Worm (Caenorhabditis elegans) whole organism, L2 larva: ENCODE results near the gene F08D12.3.

ENCODE experiments used
- C34F6.9 ChIP-seq: fragments of 150-350 bp; optimal IDR thresholded peaks from 2 replicates; lab custom pipeline; 2014; ENCODE audit warnings: missing biosample characterization, missing genetic modification characterization
- F13H6.1 ChIP-seq: sonication (generic microtip); optimal IDR thresholded peaks from 2 replicates; lab custom pipeline; 2016; ENCODE audit warnings: missing genetic modification characterization, missing compliant biosample characterization
- R02D3.7 ChIP-seq: fragments of 150-350 bp; optimal IDR thresholded peaks from 2 replicates; lab custom pipeline; 2014; ENCODE audit warnings: missing biosample characterization, missing genetic modification characterization
- Y55F3AM.14 ChIP-seq: fragments of 200-800 bp; sonication (Bioruptor generic); optimal IDR thresholded peaks from 2 replicates; lab custom pipeline; 2018; ENCODE audit warnings: mild to moderate bottlenecking, missing genetic modification characterization, missing compliant biosample characterization
- aly-2 ChIP-seq: fragments of 150-350 bp; optimal IDR thresholded peaks from 2 replicates; lab custom pipeline; 2014; ENCODE audit warnings: missing biosample characterization, missing genetic modification characterization
- blmp-1 ChIP-seq: sonication (generic microtip); optimal IDR thresholded peaks from 2 replicates; lab custom pipeline; 2017; ENCODE audit warnings: missing genetic modification characterization, mild to moderate bottlenecking, missing compliant biosample characterization, antibody characterized with exemption, moderate library complexity; ENCODE audit not compliant: insufficient read depth
- ceh-16 ChIP-seq: fragments of 150-350 bp; optimal IDR thresholded peaks from 2 replicates; lab custom pipeline; 2014; ENCODE audit warnings: missing biosample characterization, missing genetic modification characterization
- ceh-82 ChIP-seq: fragments of 150-350 bp; optimal IDR thresholded peaks from 2 replicates; lab custom pipeline; 2014; ENCODE audit warnings: missing biosample characterization, missing genetic modification characterization
- crh-2 ChIP-seq: sonication (generic microtip); optimal IDR thresholded peaks from 2 replicates; lab custom pipeline; 2017; ENCODE audit warnings: missing biosample characterization, missing genetic modification characterization
- dmd-4 ChIP-seq: sonication (generic microtip); optimal IDR thresholded peaks from 2 replicates; lab custom pipeline; 2017; ENCODE audit warnings: missing biosample characterization, missing genetic modification characterization
- egl-27 ChIP-seq: sonication (generic microtip); optimal IDR thresholded peaks from 3 replicates; lab custom pipeline; 2017; ENCODE audit warnings: missing biosample characterization, missing genetic modification reagents, missing genetic modification characterization
- elt-1 ChIP-seq: fragments of 150-350 bp; optimal IDR thresholded peaks from 2 replicates; lab custom pipeline; 2014; ENCODE audit warnings: missing biosample characterization, missing genetic modification characterization
- elt-3 ChIP-seq: sonication (generic microtip); optimal IDR thresholded peaks from 2 replicates; lab custom pipeline; 2017; ENCODE audit warnings: missing biosample characterization, missing genetic modification characterization
- fos-1 ChIP-seq: fragments of 150-350 bp; optimal IDR thresholded peaks from 2 replicates; lab custom pipeline; 2014; ENCODE audit warnings: missing biosample characterization, missing genetic modification characterization
- gmeb-1 ChIP-seq: fragments of 150-350 bp; optimal IDR thresholded peaks from 2 replicates; lab custom pipeline; 2014; ENCODE audit warnings: missing biosample characterization, missing genetic modification characterization
- lin-39 ChIP-seq: fragments of 150-350 bp; optimal IDR thresholded peaks from 2 replicates; lab custom pipeline; 2014; ENCODE audit warnings: missing biosample characterization, missing genetic modification reagents, missing genetic modification characterization
- mdl-1 ChIP-seq, 2 experiments: fragments of 150-350 bp in 1 of 2; sonication (generic microtip) in 1 of 2; optimal IDR thresholded peaks; 2 replicates each; lab custom pipeline; 2017; ENCODE audit warnings: missing biosample characterization in 2 of 2, missing genetic modification characterization in 2 of 2
- nhr-10 ChIP-seq: sonication (generic microtip); optimal IDR thresholded peaks from 2 replicates; lab custom pipeline; 2017; ENCODE audit warnings: missing biosample characterization, missing genetic modification characterization
- nhr-12 ChIP-seq: fragments of 150-350 bp; optimal IDR thresholded peaks from 2 replicates; lab custom pipeline; 2014; ENCODE audit warnings: missing biosample characterization, missing genetic modification characterization
- nhr-129 ChIP-seq: fragments of 150-350 bp; optimal IDR thresholded peaks from 2 replicates; lab custom pipeline; 2014; ENCODE audit warnings: missing biosample characterization, missing genetic modification characterization
- nhr-21 ChIP-seq: fragments of 150-350 bp; optimal IDR thresholded peaks from 2 replicates; lab custom pipeline; 2014; ENCODE audit warnings: missing biosample characterization, missing genetic modification characterization
- nhr-23 ChIP-seq: fragments of 150-350 bp; optimal IDR thresholded peaks from 2 replicates; lab custom pipeline; 2014; ENCODE audit warnings: missing biosample characterization, missing genetic modification reagents, missing genetic modification characterization
- nhr-237 ChIP-seq: fragments of 150-350 bp; optimal IDR thresholded peaks from 2 replicates; lab custom pipeline; 2014; ENCODE audit warnings: missing biosample characterization, missing genetic modification characterization
- nhr-25 ChIP-seq: fragments of 150-350 bp; sonication (generic microtip); optimal IDR thresholded peaks from 3 replicates; lab custom pipeline; 2014; ENCODE audit warnings: missing biosample characterization, missing genetic modification characterization
- nhr-6 ChIP-seq: fragments of 150-350 bp; optimal IDR thresholded peaks from 2 replicates; lab custom pipeline; 2014; ENCODE audit warnings: missing biosample characterization, missing genetic modification characterization
- sem-4 ChIP-seq: fragments of 150-350 bp; optimal IDR thresholded peaks from 2 replicates; lab custom pipeline; 2014; ENCODE audit warnings: missing biosample characterization, missing genetic modification reagents, missing genetic modification characterization
- skn-1 ChIP-seq: sonication (generic microtip); optimal IDR thresholded peaks from 2 replicates; lab custom pipeline; 2017; ENCODE audit warnings: missing biosample characterization, missing genetic modification characterization
- sma-9 ChIP-seq, 2 experiments: fragments of 150-350 bp in 1 of 2; sonication (generic microtip) in 1 of 2; optimal IDR thresholded peaks; 2 replicates each; lab custom pipeline; 2014 to 2016; ENCODE audit warnings: missing genetic modification characterization in 2 of 2, mild to moderate bottlenecking in 1 of 2, missing biosample characterization in 1 of 2, missing compliant biosample characterization in 1 of 2, missing genetic modification reagents in 1 of 2, moderate library complexity in 1 of 2
- snpc-4 ChIP-seq: fragments of 150-350 bp; optimal IDR thresholded peaks from 2 replicates; lab custom pipeline; 2014; ENCODE audit warnings: missing biosample characterization, missing genetic modification characterization
- unc-39 ChIP-seq: fragments of 150-350 bp; optimal IDR thresholded peaks from 2 replicates; lab custom pipeline; 2014; ENCODE audit warnings: missing biosample characterization, missing genetic modification characterization
- unc-62 ChIP-seq: fragments of 150-350 bp; optimal IDR thresholded peaks from 2 replicates; lab custom pipeline; 2014; ENCODE audit warnings: missing biosample characterization, missing genetic modification reagents, missing genetic modification characterization
- zag-1 ChIP-seq: fragments of 150-350 bp; optimal IDR thresholded peaks from 2 replicates; lab custom pipeline; 2014; ENCODE audit warnings: missing biosample characterization, missing genetic modification characterization
- ztf-1 ChIP-seq: fragments of 200-800 bp; sonication (Bioruptor generic); conservative IDR thresholded peaks from 2 replicates; pipeline ENCODE4 v1.3.6; 2022; ENCODE audit warnings: missing genetic modification characterization, missing compliant biosample characterization
- ztf-11 ChIP-seq: sonication (generic microtip); optimal IDR thresholded peaks from 2 replicates; lab custom pipeline; 2017; ENCODE audit warnings: missing biosample characterization, missing genetic modification characterization
- ztf-4 ChIP-seq: fragments of 150-350 bp; optimal IDR thresholded peaks from 2 replicates; lab custom pipeline; 2014; ENCODE audit warnings: missing biosample characterization, missing genetic modification characterization

F08D12.3 gene

ce11 chrII:2734735-2735134 lies 44.6 kb upstream of the F08D12.3 start (continued):
- TF ChIP-seq C34F6.9 (tag; lab: Kevin White, UChicago) (peak; percentile 28), nhr-6 (no peak)

ce11 chrII:2735192-2735591 lies 44.2 kb upstream of the F08D12.3 start, which contains the start of gene wdr-31:
Gene wdr-31, minus strand, starts transcription at chrII:2735292.
- TF ChIP-seq mdl-1 (tag; optimal IDR thresholded peaks at IDR 0.05; lab: Kevin White, UChicago) (no peak), nhr-12 (tag; lab: Kevin White, UChicago) (no peak), C34F6.9 (tag; lab: Kevin White, UChicago) (no peak), crh-2 (tag; lab: Kevin White, UChicago) (no peak), elt-1 (tag; lab: Kevin White, UChicago) (no peak), unc-39 (tag; lab: Kevin White, UChicago) (no peak), sem-4 (no peak)

ce11 chrII:2735644-2736043 lies 43.7 kb upstream of the F08D12.3 start:
- TF ChIP-seq nhr-12 (tag; lab: Kevin White, UChicago) (no peak), nhr-23 (tag; lab: Kevin White, UChicago) (no peak), F13H6.1 (tag; lab: Kevin White, UChicago) (no peak), gmeb-1 (tag; lab: Kevin White, UChicago) (no peak), Y55F3AM.14 (GFP tag; lab: Kevin White, UChicago) (no peak), blmp-1 (no peak), nhr-21 (tag; lab: Kevin White, UChicago) (no peak), lin-39 (no peak), aly-2 (tag; lab: Kevin White, UChicago) (no peak), ceh-16 (tag; lab: Kevin White, UChicago) (no peak), ztf-4 (tag; lab: Kevin White, UChicago) (no peak), ztf-1 (GFP tag; lab: Robert Waterston, UW) (no peak), nhr-6 (no peak), ztf-11 (tag; lab: Kevin White, UChicago) (no peak), R02D3.7 (tag; lab: Kevin White, UChicago) (no peak), sem-4 (no peak)

- TF ChIP-seq nhr-10 (tag; lab: Kevin White, UChicago) (no peak), egl-27 (no peak), unc-62 (GFP tag; lab: Kevin White, UChicago) (no peak), elt-1 (tag; lab: Kevin White, UChicago) (no peak), nhr-237 (tag; lab: Kevin White, UChicago) (no peak), Y55F3AM.14 (GFP tag; lab: Kevin White, UChicago) (no peak), blmp-1 (no peak), gmeb-1 (tag; lab: Kevin White, UChicago) (no peak), ceh-16 (tag; lab: Kevin White, UChicago) (no peak), nhr-21 (tag; lab: Kevin White, UChicago) (no peak), nhr-25 (no peak), ztf-1 (GFP tag; lab: Robert Waterston, UW) (no peak)
- TF ChIP-seq, all 48 proteins: peak for 0
Observed at ce11 chrII:2736156-2736728, 43.1 kb upstream of the F08D12.3 start, which contains the start of gene T05A8.8. Gene T05A8.8, plus strand, starts transcription at chrII:2736678.

- TF ChIP-seq elt-3 (tag; lab: Kevin White, UChicago) (no peak), zag-1 (tag; lab: Kevin White, UChicago) (no peak), sma-9 (GFP tag; optimal IDR thresholded peaks at IDR 0.05; lab: Kevin White, UChicago) (no peak), sma-9 (tag; optimal IDR thresholded peaks at IDR 0.05; lab: Kevin White, UChicago) (no peak), sem-4 (no peak), nhr-129 (tag; lab: Kevin White, UChicago) (no peak), C34F6.9 (tag; lab: Kevin White, UChicago) (no peak), nhr-12 (tag; lab: Kevin White, UChicago) (no peak), ceh-82 (tag; lab: Kevin White, UChicago) (no peak), unc-62 (GFP tag; lab: Kevin White, UChicago) (no peak), snpc-4 (no peak), nhr-25 (no peak), dmd-4 (tag; lab: Kevin White, UChicago) (no peak), nhr-10 (tag; lab: Kevin White, UChicago) (no peak), skn-1 (tag; lab: Kevin White, UChicago) (no peak), fos-1 (tag; lab: Kevin White, UChicago) (no peak), F13H6.1 (tag; lab: Kevin White, UChicago) (no peak), nhr-237 (tag; lab: Kevin White, UChicago) (no peak)
Observed at ce11 chrII:2736938-2737337, 42.4 kb upstream of the F08D12.3 start.
